Worm (Caenorhabditis elegans) whole organism, mixed stage, embryonic: ENCODE results near the gene F32D8.8.

Source experiments
- blmp-1 ChIP-seq: fragments of 150-350 bp; optimal IDR thresholded peaks from 2 replicates; lab custom pipeline; 2014; ENCODE audit warnings: missing biosample characterization, missing genetic modification characterization
- ceh-39 ChIP-seq: fragments of 150-350 bp; optimal IDR thresholded peaks from 2 replicates; lab custom pipeline; 2014; ENCODE audit warnings: missing biosample characterization, missing genetic modification characterization
- ceh-43 ChIP-seq: fragments of 200-800 bp; sonication (Bioruptor generic); optimal IDR thresholded peaks from 2 replicates; lab custom pipeline; 2018; ENCODE audit warnings: mild to moderate bottlenecking, missing genetic modification characterization, moderate library complexity, missing compliant biosample characterization
- ceh-83 ChIP-seq: fragments of 200-800 bp; sonication (Bioruptor generic); optimal IDR thresholded peaks from 2 replicates; lab custom pipeline; 2018; ENCODE audit warnings: mild to moderate bottlenecking, missing genetic modification characterization, missing compliant biosample characterization
- ces-1 ChIP-seq: fragments of 150-350 bp; optimal IDR thresholded peaks from 2 replicates; lab custom pipeline; 2014; ENCODE audit warnings: missing biosample characterization, missing genetic modification reagents, missing genetic modification characterization
- cnd-1 ChIP-seq: fragments of 200-800 bp; sonication (Bioruptor generic); optimal IDR thresholded peaks from 2 replicates; lab custom pipeline; 2018; ENCODE audit warnings: mild to moderate bottlenecking, missing genetic modification characterization, missing compliant biosample characterization
- drap-1 ChIP-seq: fragments of 200-800 bp; sonication (Bioruptor generic); optimal IDR thresholded peaks from 3 replicates; lab custom pipeline; 2018; ENCODE audit warnings: mild to moderate bottlenecking, missing genetic modification characterization, missing compliant biosample characterization
- elt-1 ChIP-seq: sonication (generic microtip); optimal IDR thresholded peaks from 2 replicates; lab custom pipeline; 2017; ENCODE audit warnings: missing genetic modification characterization, mild to moderate bottlenecking, missing compliant biosample characterization, antibody characterized with exemption, moderate library complexity, borderline replicate concordance; ENCODE audit not compliant: insufficient read depth
- elt-3 ChIP-seq: fragments of 150-350 bp; optimal IDR thresholded peaks from 2 replicates; lab custom pipeline; 2014; ENCODE audit warnings: missing biosample characterization, missing genetic modification characterization
- flh-1 ChIP-seq: fragments of 200-800 bp; sonication (Bioruptor generic); optimal IDR thresholded peaks from 2 replicates; lab custom pipeline; 2018; ENCODE audit warnings: mild to moderate bottlenecking, missing genetic modification characterization, moderate library complexity, missing compliant biosample characterization
- ham-2 ChIP-seq: fragments of 200-800 bp; sonication (Bioruptor generic); optimal IDR thresholded peaks from 2 replicates; lab custom pipeline; 2018; ENCODE audit warnings: mild to moderate bottlenecking, missing genetic modification characterization, missing compliant biosample characterization
- hlh-1 ChIP-seq: fragments of 150-350 bp; optimal IDR thresholded peaks from 2 replicates; lab custom pipeline; 2014; ENCODE audit warnings: missing biosample characterization, missing genetic modification reagents, missing genetic modification characterization
- lin-13 ChIP-seq: fragments of 150-350 bp; optimal IDR thresholded peaks from 2 replicates; lab custom pipeline; 2014; ENCODE audit warnings: missing biosample characterization, missing genetic modification characterization
- lin-32 ChIP-seq: fragments of 200-800 bp; sonication (Bioruptor generic); optimal IDR thresholded peaks from 2 replicates; lab custom pipeline; 2018; ENCODE audit warnings: mild to moderate bottlenecking, missing genetic modification characterization, missing compliant biosample characterization
- lsy-2 ChIP-seq: fragments of 150-350 bp; optimal IDR thresholded peaks from 2 replicates; lab custom pipeline; 2014; ENCODE audit warnings: missing biosample characterization, missing genetic modification characterization
- mab-5 ChIP-seq: fragments of 150-350 bp; optimal IDR thresholded peaks from 2 replicates; lab custom pipeline; 2014; ENCODE audit warnings: missing biosample characterization, missing genetic modification characterization
- mep-1 ChIP-seq: fragments of 150-350 bp; optimal IDR thresholded peaks from 2 replicates; lab custom pipeline; 2017; ENCODE audit warnings: missing biosample characterization, missing genetic modification reagents, missing genetic modification characterization, inconsistent platforms
- nhr-12 ChIP-seq: fragments of 150-350 bp; optimal IDR thresholded peaks from 2 replicates; lab custom pipeline; 2014; ENCODE audit warnings: missing biosample characterization, missing genetic modification characterization
- nhr-2 ChIP-seq: fragments of 150-350 bp; optimal IDR thresholded peaks from 2 replicates; lab custom pipeline; 2014; ENCODE audit warnings: missing biosample characterization, missing genetic modification characterization
- nhr-237 ChIP-seq: fragments of 150-350 bp; optimal IDR thresholded peaks from 2 replicates; lab custom pipeline; 2014; ENCODE audit warnings: missing biosample characterization, missing genetic modification characterization
- nhr-28 ChIP-seq: fragments of 150-350 bp; optimal IDR thresholded peaks from 2 replicates; lab custom pipeline; 2014; ENCODE audit warnings: missing biosample characterization, missing genetic modification characterization
- nhr-76 ChIP-seq: sonication (generic microtip); optimal IDR thresholded peaks from 2 replicates; lab custom pipeline; 2017; ENCODE audit warnings: missing biosample characterization, missing genetic modification characterization
- pha-4 ChIP-seq: fragments of 150-350 bp; optimal IDR thresholded peaks from 2 replicates; lab custom pipeline; 2018; ENCODE audit warnings: missing biosample characterization, missing genetic modification reagents, missing genetic modification characterization
- snpc-4 ChIP-seq: fragments of 150-350 bp; optimal IDR thresholded peaks from 2 replicates; lab custom pipeline; 2014; ENCODE audit warnings: missing biosample characterization, missing genetic modification characterization
- sptf-1 ChIP-seq: sonication (generic microtip); optimal IDR thresholded peaks from 2 replicates; lab custom pipeline; 2017; ENCODE audit warnings: mild to moderate bottlenecking, missing genetic modification characterization, moderate library complexity, missing compliant biosample characterization
- tbx-8 ChIP-seq: fragments of 200-800 bp; sonication (Bioruptor generic); optimal IDR thresholded peaks from 2 replicates; lab custom pipeline; 2018; ENCODE audit warnings: mild to moderate bottlenecking, missing genetic modification characterization, moderate library complexity, missing compliant biosample characterization
- unc-120 ChIP-seq: sonication (generic microtip); optimal IDR thresholded peaks from 2 replicates; lab custom pipeline; 2017; ENCODE audit warnings: missing genetic modification characterization, missing compliant biosample characterization; ENCODE audit not compliant: poor library complexity, severe bottlenecking
- unc-39 ChIP-seq: fragments of 150-350 bp; optimal IDR thresholded peaks from 2 replicates; lab custom pipeline; 2014; ENCODE audit warnings: missing biosample characterization, missing genetic modification characterization
- zip-8 ChIP-seq: fragments of 150-350 bp; optimal IDR thresholded peaks from 2 replicates; lab custom pipeline; 2014; ENCODE audit warnings: missing biosample characterization, missing genetic modification characterization
- ztf-11 ChIP-seq: fragments of 150-350 bp; optimal IDR thresholded peaks from 2 replicates; lab custom pipeline; 2014; ENCODE audit warnings: missing biosample characterization, missing genetic modification characterization

The F32D8.8 gene

ce11 chrV:10932411-10932810, 29.8 kb upstream of the F32D8.8 start, which contains the start of gene F58B4.5:
TSS of gene F58B4.5 (plus strand) at chrV:10932693.
- no peak for TF ChIP-seq nhr-237 (tag; lab: Kevin White, UChicago)
- TF ChIP-seq flh-1 (GFP tag; lab: Kevin White, UChicago): no peak
- TF ChIP-seq pha-4 (tag; lab: Kevin White, UChicago): no peak
- no peak for TF ChIP-seq mab-5 (tag; lab: Kevin White, UChicago)
- TF ChIP-seq mep-1 (tag; lab: Kevin White, UChicago): no peak

- TF ChIP-seq ztf-11 (tag; lab: Kevin White, UChicago) (no peak), nhr-12 (tag; lab: Kevin White, UChicago) (no peak), ces-1 (GFP tag; lab: Kevin White, UChicago) (no peak), lsy-2 (no peak), nhr-2 (tag; lab: Kevin White, UChicago) (no peak), unc-39 (tag; lab: Kevin White, UChicago) (no peak), blmp-1 (tag; lab: Kevin White, UChicago) (no peak), pha-4 (tag; lab: Kevin White, UChicago) (no peak), unc-120 (tag; lab: Kevin White, UChicago) (no peak), ceh-83 (GFP tag; lab: Kevin White, UChicago) (no peak), ceh-43 (GFP tag; lab: Kevin White, UChicago) (no peak), flh-1 (GFP tag; lab: Kevin White, UChicago) (no peak), zip-8 (tag; lab: Kevin White, UChicago) (no peak), sptf-1 (tag; lab: Kevin White, UChicago) (no peak), tbx-8 (GFP tag; lab: Kevin White, UChicago) (no peak), ham-2 (no peak), cnd-1 (no peak), elt-3 (no peak)
Measured at ce11 chrV:10931189-10931588, 28.6 kb upstream of the F32D8.8 start, which contains the start of gene scvp-1. TSS of gene scvp-1 (minus strand) at chrV:10931289.

- no peak for TF ChIP-seq zip-8 (tag; lab: Kevin White, UChicago)
- no peak for TF ChIP-seq sptf-1 (tag; lab: Kevin White, UChicago)
- no peak for TF ChIP-seq tbx-8 (GFP tag; lab: Kevin White, UChicago)
- TF ChIP-seq nhr-28 (tag; lab: Kevin White, UChicago): no peak
- TF ChIP-seq hlh-1 (tag; lab: Kevin White, UChicago): no peak
- TF ChIP-seq pha-4 (tag; lab: Kevin White, UChicago): no peak
- no peak for TF ChIP-seq ceh-83 (GFP tag; lab: Kevin White, UChicago)
- TF ChIP-seq lin-32 (GFP tag; lab: Kevin White, UChicago): no peak
- TF ChIP-seq nhr-237 (tag; lab: Kevin White, UChicago): no peak
- TF ChIP-seq snpc-4: no peak
- TF ChIP-seq ztf-11 (tag; lab: Kevin White, UChicago): no peak
- TF ChIP-seq nhr-12 (tag; lab: Kevin White, UChicago): no peak
- TF ChIP-seq blmp-1 (tag; lab: Kevin White, UChicago): no peak
- TF ChIP-seq cnd-1: no peak
- no peak for TF ChIP-seq lin-13
- TF ChIP-seq ces-1 (GFP tag; lab: Kevin White, UChicago): no peak
- no peak for TF ChIP-seq nhr-76 (tag; lab: Kevin White, UChicago)
- no peak for TF ChIP-seq nhr-2 (tag; lab: Kevin White, UChicago)
- TF ChIP-seq drap-1 (GFP tag; lab: Kevin White, UChicago): no peak
Measured at ce11 chrV:10929511-10929910, 26.9 kb upstream of the F32D8.8 start, which contains the start of gene F58B4.3. TSS of gene F58B4.3 (plus strand) at chrV:10929811.

- TF ChIP-seq cnd-1 (no peak), nhr-237 (tag; lab: Kevin White, UChicago) (no peak), elt-3 (no peak), nhr-12 (tag; lab: Kevin White, UChicago) (no peak), elt-1 (no peak), flh-1 (GFP tag; lab: Kevin White, UChicago) (no peak), ces-1 (GFP tag; lab: Kevin White, UChicago) (no peak), lsy-2 (no peak), mab-5 (tag; lab: Kevin White, UChicago) (no peak), drap-1 (GFP tag; lab: Kevin White, UChicago) (no peak), pha-4 (tag; lab: Kevin White, UChicago) (no peak), tbx-8 (GFP tag; lab: Kevin White, UChicago) (no peak), ceh-39 (tag; lab: Kevin White, UChicago) (no peak), zip-8 (tag; lab: Kevin White, UChicago) (no peak)
Measured at ce11 chrV:10925658-10926057, 23.1 kb upstream of the F32D8.8 start.

ce11 chrV:10924731-10925130, 22.1 kb upstream of the F32D8.8 start, which contains the start of gene F58B4.6:
TSS of gene F58B4.6 (plus strand) at chrV:10925031.
- TF ChIP-seq ces-1 (GFP tag; lab: Kevin White, UChicago): peak; percentile 28
- no peak for TF ChIP-seq drap-1 (GFP tag; lab: Kevin White, UChicago)
